Worm (Caenorhabditis elegans): ENCODE data around the gene D1054.9.

Gene D1054.9

ce11 chrV:10801154-10801553 lies 10.3 kb upstream of the D1054.9 start, which contains the start of gene D1054.18:
Gene D1054.18 (minus strand): TSS chrV:10801198.
- TF ChIP-seq sma-3 (GFP tag; optimal IDR thresholded peaks at IDR 0.05) (no peak), crh-2 (tag; optimal IDR thresholded peaks at IDR 0.05) (peak; percentile 73), alr-1 (tag; optimal IDR thresholded peaks at IDR 0.05) (no peak), nhr-23 (tag; optimal IDR thresholded peaks at IDR 0.05) (no peak), blmp-1 (tag; optimal IDR thresholded peaks at IDR 0.05; ENCODE audit: insufficient read depth) (no peak), sma-9 (GFP tag; optimal IDR thresholded peaks at IDR 0.05) (peak; percentile 74), sma-9 (tag; optimal IDR thresholded peaks at IDR 0.05) (no peak), aly-2 (tag; optimal IDR thresholded peaks at IDR 0.05) (no peak), gmeb-1 (tag; optimal IDR thresholded peaks at IDR 0.05) (peak; percentile 45), mdl-1 (tag; optimal IDR thresholded peaks at IDR 0.05) (peak in 1 of 2 experiments; percentile 26), skn-1 (tag; optimal IDR thresholded peaks at IDR 0.05) (peak; percentile 15), fos-1 (tag; optimal IDR thresholded peaks at IDR 0.05) (peak; percentile 70)

ce11 chrV:10798090-10798489 lies 7.2 kb upstream of the D1054.9 start, which contains the start of gene srh-184:
Gene srh-184 (minus strand): TSS chrV:10798190.
- TF ChIP-seq nhr-25 (tag; optimal IDR thresholded peaks at IDR 0.05) (no peak), nhr-237 (tag; optimal IDR thresholded peaks at IDR 0.05) (no peak), mab-5 (tag; optimal IDR thresholded peaks at IDR 0.05) (no peak), ama-1 (optimal IDR thresholded peaks at IDR 0.05) (no peak), R02D3.7 (tag; optimal IDR thresholded peaks at IDR 0.05) (no peak), egl-27 (tag; optimal IDR thresholded peaks at IDR 0.05) (no peak), crh-2 (tag; optimal IDR thresholded peaks at IDR 0.05) (no peak), nhr-21 (tag; optimal IDR thresholded peaks at IDR 0.05) (no peak), mdl-1 (tag; optimal IDR thresholded peaks at IDR 0.05) (no peak), lin-13 (GFP tag; optimal IDR thresholded peaks at IDR 0.05) (no peak), unc-62 (GFP tag; optimal IDR thresholded peaks at IDR 0.05) (no peak), ztf-11 (tag; optimal IDR thresholded peaks at IDR 0.05) (no peak), F13H6.1 (tag; optimal IDR thresholded peaks at IDR 0.05) (no peak), fos-1 (tag; optimal IDR thresholded peaks at IDR 0.05) (no peak), C34F6.9 (tag; optimal IDR thresholded peaks at IDR 0.05) (no peak), elt-3 (tag; optimal IDR thresholded peaks at IDR 0.05) (no peak), nhr-77 (tag; optimal IDR thresholded peaks at IDR 0.05) (no peak), sem-4 (tag; optimal IDR thresholded peaks at IDR 0.05) (no peak)

ce11 chrV:10795494-10795893 lies 4.6 kb upstream of the D1054.9 start, which contains the start of gene D1054.19:
Gene D1054.19 (plus strand): TSS chrV:10795794.
- no peak for TF ChIP-seq F13H6.1 (tag; optimal IDR thresholded peaks at IDR 0.05)
- no peak for TF ChIP-seq ztf-1 (GFP tag; conservative IDR thresholded peaks at IDR 0.05)
- no peak for TF ChIP-seq lin-39 (tag; optimal IDR thresholded peaks at IDR 0.05)
- TF ChIP-seq lin-13 (GFP tag; optimal IDR thresholded peaks at IDR 0.05), result no peak
- no peak for TF ChIP-seq nhr-10 (tag; optimal IDR thresholded peaks at IDR 0.05)
- TF ChIP-seq fos-1 (tag; optimal IDR thresholded peaks at IDR 0.05), result no peak
- TF ChIP-seq nhr-25 (tag; optimal IDR thresholded peaks at IDR 0.05), result no peak
- no peak for TF ChIP-seq skn-1 (tag; optimal IDR thresholded peaks at IDR 0.05)
- TF ChIP-seq nhr-23 (tag; optimal IDR thresholded peaks at IDR 0.05), result no peak
- TF ChIP-seq mdl-1 (tag; optimal IDR thresholded peaks at IDR 0.05), result no peak
- no peak for TF ChIP-seq blmp-1 (tag; optimal IDR thresholded peaks at IDR 0.05; ENCODE audit: insufficient read depth)
- TF ChIP-seq C34F6.9 (tag; optimal IDR thresholded peaks at IDR 0.05), result no peak
- no peak for TF ChIP-seq elt-3 (tag; optimal IDR thresholded peaks at IDR 0.05)
- no peak for TF ChIP-seq ZK546.5 (tag; optimal IDR thresholded peaks at IDR 0.05)
- no peak for TF ChIP-seq Y55F3AM.14 (GFP tag; optimal IDR thresholded peaks at IDR 0.05)
- no peak for TF ChIP-seq ceh-82 (tag; optimal IDR thresholded peaks at IDR 0.05)

- no peak for TF ChIP-seq aly-2 (tag; optimal IDR thresholded peaks at IDR 0.05)
- TF ChIP-seq R02D3.7 (tag; optimal IDR thresholded peaks at IDR 0.05), result no peak
- TF ChIP-seq fos-1 (tag; optimal IDR thresholded peaks at IDR 0.05), result no peak
- TF ChIP-seq nhr-21 (tag; optimal IDR thresholded peaks at IDR 0.05), result no peak
- no peak for TF ChIP-seq unc-62 (GFP tag; optimal IDR thresholded peaks at IDR 0.05)
- TF ChIP-seq nhr-6 (tag; optimal IDR thresholded peaks at IDR 0.05), result no peak
- TF ChIP-seq ztf-1 (GFP tag; conservative IDR thresholded peaks at IDR 0.05), result no peak
- no peak for TF ChIP-seq skn-1 (tag; optimal IDR thresholded peaks at IDR 0.05)
- no peak for TF ChIP-seq nhr-25 (tag; optimal IDR thresholded peaks at IDR 0.05)
- TF ChIP-seq sem-4 (tag; optimal IDR thresholded peaks at IDR 0.05), result no peak
- no peak for TF ChIP-seq mdl-1 (tag; optimal IDR thresholded peaks at IDR 0.05)
- TF ChIP-seq ceh-16 (tag; optimal IDR thresholded peaks at IDR 0.05), result no peak
Measured at ce11 chrV:10794463-10794862, 3.6 kb upstream of the D1054.9 start.
